Fruit fly (Drosophila melanogaster) whole organism, embryonic: ENCODE measurements around the gene Yif1.

Source experiments
- Abd-B ChIP-seq: fragments of 200-800 bp; sonication (Bioruptor generic); optimal IDR thresholded peaks from 2 replicates; lab custom pipeline; 2018; ENCODE audit warnings: missing biosample characterization, mild to moderate bottlenecking, missing genetic modification characterization, moderate library complexity
- Atf3 ChIP-seq: fragments of 200-800 bp; sonication (Bioruptor generic); optimal IDR thresholded peaks from 3 replicates; lab custom pipeline; 2016; ENCODE audit warnings: missing biosample characterization, missing genetic modification characterization
- BEAF-32 ChIP-seq: fragments of 200-800 bp; sonication (Bioruptor generic); optimal IDR thresholded peaks from 3 replicates; lab custom pipeline; 2017; ENCODE audit warnings: missing biosample characterization, missing genetic modification characterization, mild to moderate bottlenecking, moderate library complexity, missing genetic modification reagents
- C15 ChIP-seq: fragments of 200-800 bp; sonication (Bioruptor generic); IDR thresholded peaks from 3 replicates; pipeline ENCODE4 v1.3.6; 2022; ENCODE audit warnings: missing biosample characterization, missing genetic modification characterization
- CG11456 ChIP-seq: fragments of 200-800 bp; sonication (Bioruptor generic); IDR thresholded peaks from 3 replicates; pipeline ENCODE4 v1.3.6; 2022; ENCODE audit warnings: missing biosample characterization, missing genetic modification characterization
- CG12391 ChIP-seq: fragments of 200-800 bp; sonication (Bioruptor generic); optimal IDR thresholded peaks from 3 replicates; lab custom pipeline; 2018; ENCODE audit warnings: missing biosample characterization, mild to moderate bottlenecking, missing genetic modification characterization, moderate library complexity
- CG14050 ChIP-seq: fragments of 200-800 bp; sonication (Bioruptor generic); IDR thresholded peaks from 3 replicates; pipeline ENCODE4 v1.3.6; 2022; ENCODE audit warnings: missing biosample characterization, missing genetic modification characterization
- CG14860 ChIP-seq: fragments of 200-800 bp; sonication (Bioruptor generic); IDR thresholded peaks from 3 replicates; pipeline ENCODE4 v1.3.6; 2022; ENCODE audit warnings: missing biosample characterization, missing genetic modification characterization; ENCODE audit not compliant: partially characterized antibody
- CG18764 ChIP-seq: fragments of 200-800 bp; sonication (Bioruptor generic); optimal IDR thresholded peaks from 3 replicates; lab custom pipeline; 2016; ENCODE audit warnings: missing biosample characterization, missing genetic modification characterization
- CG2202 ChIP-seq: fragments of 200-800 bp; sonication (Bioruptor generic); optimal IDR thresholded peaks from 2 replicates; lab custom pipeline; 2018; ENCODE audit warnings: missing biosample characterization, mild to moderate bottlenecking, missing genetic modification characterization
- CG30020 ChIP-seq: fragments of 200-800 bp; optimal IDR thresholded peaks from 2 replicates; lab custom pipeline; 2019; ENCODE audit warnings: missing biosample characterization, mild to moderate bottlenecking, missing genetic modification characterization, moderate library complexity
- CG30403 ChIP-seq: fragments of 200-800 bp; sonication (Bioruptor generic); optimal IDR thresholded peaks from 3 replicates; lab custom pipeline; 2016; ENCODE audit warnings: missing biosample characterization, missing genetic modification characterization
- CG3838 ChIP-seq: fragments of 200-800 bp; sonication (Bioruptor generic); optimal IDR thresholded peaks from 3 replicates; lab custom pipeline; 2016; ENCODE audit warnings: missing biosample characterization, missing genetic modification characterization
- CG5953 ChIP-seq: fragments of 200-800 bp; sonication (Bioruptor generic); IDR thresholded peaks from 2 replicates; pipeline ENCODE4 v1.3.6; 2022; ENCODE audit warnings: missing biosample characterization, missing genetic modification characterization
- CG6254 ChIP-seq: fragments of 200-800 bp; sonication (Bioruptor generic); optimal IDR thresholded peaks from 3 replicates; lab custom pipeline; 2017; ENCODE audit warnings: mild to moderate bottlenecking, missing biosample characterization, missing genetic modification reagents, missing genetic modification characterization
- CG6765 ChIP-seq: fragments of 200-800 bp; sonication (Bioruptor generic); optimal IDR thresholded peaks from 3 replicates; lab custom pipeline; 2017; ENCODE audit warnings: missing biosample characterization, mild to moderate bottlenecking, missing genetic modification characterization
- CG7745 ChIP-seq: fragments of 200-800 bp; sonication (Bioruptor generic); optimal IDR thresholded peaks from 2 replicates; lab custom pipeline; 2018; ENCODE audit warnings: missing biosample characterization, mild to moderate bottlenecking, missing genetic modification characterization, moderate library complexity
- CG7839 ChIP-seq: fragments of 200-800 bp; sonication (Bioruptor generic); optimal IDR thresholded peaks from 3 replicates; lab custom pipeline; 2018; ENCODE audit warnings: missing biosample characterization, mild to moderate bottlenecking, missing genetic modification characterization, moderate library complexity
- CG8359 ChIP-seq: fragments of 200-800 bp; sonication (Bioruptor generic); optimal IDR thresholded peaks from 2 replicates; lab custom pipeline; 2017; ENCODE audit warnings: missing biosample characterization, mild to moderate bottlenecking, missing genetic modification characterization, borderline replicate concordance
- CG8478 ChIP-seq: fragments of >200 bp; optimal IDR thresholded peaks from 2 replicates; lab custom pipeline; 2018
- CG8765 ChIP-seq: fragments of 200-800 bp; sonication (Bioruptor generic); IDR thresholded peaks from 2 replicates; pipeline ENCODE4 v1.3.6; 2022; ENCODE audit warnings: missing biosample characterization, missing genetic modification characterization
- CG8944 ChIP-seq: fragments of 200-800 bp; sonication (Bioruptor generic); optimal IDR thresholded peaks from 3 replicates; lab custom pipeline; 2016; ENCODE audit warnings: missing biosample characterization, missing genetic modification characterization
- E2f1 ChIP-seq: fragments of 200-800 bp; sonication (Bioruptor generic); IDR thresholded peaks from 2 replicates; pipeline ENCODE4 v1.3.6; 2022; ENCODE audit warnings: missing biosample characterization, missing genetic modification characterization
- E2f2 ChIP-seq: fragments of 200-800 bp; sonication (Bioruptor generic); IDR thresholded peaks from 2 replicates; pipeline ENCODE4 v1.3.6; 2022; ENCODE audit warnings: missing biosample characterization, missing genetic modification characterization
- Lim3 ChIP-seq: fragments of 200-800 bp; sonication (Bioruptor generic); IDR thresholded peaks from 2 replicates; pipeline ENCODE4 v1.3.6; 2022; ENCODE audit warnings: missing biosample characterization, missing genetic modification characterization
- Mad ChIP-seq: fragments of 200-800 bp; sonication (Bioruptor generic); optimal IDR thresholded peaks from 2 replicates; lab custom pipeline; 2016; ENCODE audit warnings: missing biosample characterization, missing genetic modification characterization
- NC2α ChIP-seq: fragments of 200-800 bp; sonication (Bioruptor generic); optimal IDR thresholded peaks from 2 replicates; lab custom pipeline; 2016; ENCODE audit warnings: missing biosample characterization, missing genetic modification characterization
- Nf-YA ChIP-seq: fragments of 200-800 bp; sonication (Bioruptor generic); IDR thresholded peaks from 2 replicates; pipeline ENCODE4 v1.3.6; 2022; ENCODE audit warnings: missing biosample characterization, missing genetic modification characterization
- Nf-YB ChIP-seq: fragments of 200-800 bp; sonication (Bioruptor generic); optimal IDR thresholded peaks from 3 replicates; lab custom pipeline; 2019; ENCODE audit warnings: missing biosample characterization, mild to moderate bottlenecking, missing genetic modification characterization, moderate library complexity
- Oli ChIP-seq: fragments of 200-800 bp; sonication (Bioruptor generic); optimal IDR thresholded peaks from 2 replicates; lab custom pipeline; 2018; ENCODE audit warnings: missing biosample characterization, mild to moderate bottlenecking, missing genetic modification characterization, moderate library complexity
- ab ChIP-seq: fragments of 200-800 bp; sonication (Bioruptor generic); optimal IDR thresholded peaks from 2 replicates; lab custom pipeline; 2016; ENCODE audit warnings: missing biosample characterization, missing genetic modification characterization
- ac ChIP-seq: fragments of 200-800 bp; sonication (Bioruptor generic); optimal IDR thresholded peaks from 3 replicates; lab custom pipeline; 2017; ENCODE audit warnings: missing biosample characterization, mild to moderate bottlenecking, missing genetic modification characterization
- ara ChIP-seq: fragments of 200-800 bp; sonication (Bioruptor generic); IDR thresholded peaks from 2 replicates; pipeline ENCODE4 v1.3.6; 2022; ENCODE audit warnings: missing biosample characterization, missing genetic modification characterization
- bbx ChIP-seq: fragments of 200-800 bp; sonication (Bioruptor generic); IDR thresholded peaks from 2 replicates; pipeline ENCODE4 v1.3.6; 2022; ENCODE audit warnings: missing biosample characterization, missing genetic modification characterization; ENCODE audit not compliant: partially characterized antibody
- cad ChIP-seq: fragments of >200 bp; optimal IDR thresholded peaks from 2 replicates; lab custom pipeline; 2017; ENCODE audit warnings: missing biosample characterization, missing genetic modification characterization
- dm ChIP-seq: fragments of 200-800 bp; sonication (Bioruptor generic); optimal IDR thresholded peaks from 3 replicates; lab custom pipeline; 2016; ENCODE audit warnings: missing biosample characterization, missing genetic modification characterization
- eve ChIP-seq, 2 experiments: fragments of >200 bp; optimal IDR thresholded peaks; 2 replicates each; lab custom pipeline; 2017; ENCODE audit warnings: missing biosample characterization in 2 of 2, missing genetic modification characterization in 2 of 2
- exex ChIP-seq: fragments of 200-800 bp; sonication (Bioruptor generic); optimal IDR thresholded peaks from 4 replicates; lab custom pipeline; 2018; ENCODE audit warnings: missing biosample characterization, mild to moderate bottlenecking, missing genetic modification characterization, moderate library complexity
- fd64A ChIP-seq: fragments of 200-800 bp; sonication (Bioruptor generic); optimal IDR thresholded peaks from 3 replicates; lab custom pipeline; 2018; ENCODE audit warnings: missing biosample characterization, mild to moderate bottlenecking, missing genetic modification characterization
- her ChIP-seq: fragments of 200-800 bp; sonication (Bioruptor generic); optimal IDR thresholded peaks from 2 replicates; lab custom pipeline; 2016; ENCODE audit warnings: missing biosample characterization, missing genetic modification characterization
- jing ChIP-seq: fragments of 200-800 bp; sonication (Bioruptor generic); optimal IDR thresholded peaks from 2 replicates; lab custom pipeline; 2018; ENCODE audit warnings: missing biosample characterization, mild to moderate bottlenecking, missing genetic modification characterization
- klu ChIP-seq: fragments of 200-800 bp; sonication (Bioruptor generic); IDR thresholded peaks from 2 replicates; pipeline ENCODE4 v1.3.6; 2022; ENCODE audit warnings: missing biosample characterization, missing genetic modification characterization
- lov ChIP-seq, 2 experiments: fragments of 200-800 bp in 1 of 2; fragments of >200 bp in 1 of 2; sonication (Bioruptor generic) in 1 of 2; IDR thresholded peaks in 1 of 2; optimal IDR thresholded peaks in 1 of 2; 2 replicates in 1 of 2; 3 replicates in 1 of 2; pipeline versions ENCODE4 v1.3.6 to Lab custom; 2017 to 2022; ENCODE audit warnings: missing biosample characterization in 1 of 2, missing genetic modification characterization in 1 of 2
- nerfin-1 ChIP-seq: fragments of 200-800 bp; sonication (Bioruptor generic); optimal IDR thresholded peaks from 3 replicates; lab custom pipeline; 2019; ENCODE audit warnings: missing biosample characterization, mild to moderate bottlenecking, missing genetic modification characterization, moderate library complexity
- peb ChIP-seq: fragments of 200-800 bp; sonication (Bioruptor generic); IDR thresholded peaks from 2 replicates; pipeline ENCODE4 v1.3.6; 2022; ENCODE audit warnings: missing biosample characterization, missing genetic modification characterization
- pho ChIP-seq: fragments of 200-800 bp; sonication (Bioruptor generic); optimal IDR thresholded peaks from 2 replicates; lab custom pipeline; 2016; ENCODE audit warnings: missing biosample characterization, missing genetic modification characterization
- ro ChIP-seq: fragments of 200-800 bp; sonication (Bioruptor generic); IDR thresholded peaks from 2 replicates; pipeline ENCODE4 v1.3.6; 2022; ENCODE audit warnings: missing biosample characterization, missing genetic modification characterization
- shn ChIP-seq: fragments of 200-800 bp; sonication (Bioruptor generic); optimal IDR thresholded peaks from 3 replicates; lab custom pipeline; 2016; ENCODE audit warnings: missing biosample characterization, missing genetic modification characterization
- tio ChIP-seq: fragments of 200-800 bp; sonication (Bioruptor generic); optimal IDR thresholded peaks from 2 replicates; lab custom pipeline; 2017; ENCODE audit warnings: missing biosample characterization, missing genetic modification characterization, inconsistent platforms
- vnd ChIP-seq: fragments of 200-800 bp; sonication (Bioruptor generic); IDR thresholded peaks from 3 replicates; pipeline ENCODE4 v1.3.6; 2022; ENCODE audit warnings: missing biosample characterization, missing genetic modification characterization; ENCODE audit not compliant: partially characterized antibody
- zf30C ChIP-seq: fragments of 200-800 bp; sonication (Bioruptor generic); optimal IDR thresholded peaks from 3 replicates; lab custom pipeline; 2018; ENCODE audit warnings: missing biosample characterization, mild to moderate bottlenecking, missing genetic modification characterization

Gene Yif1

DNA sequence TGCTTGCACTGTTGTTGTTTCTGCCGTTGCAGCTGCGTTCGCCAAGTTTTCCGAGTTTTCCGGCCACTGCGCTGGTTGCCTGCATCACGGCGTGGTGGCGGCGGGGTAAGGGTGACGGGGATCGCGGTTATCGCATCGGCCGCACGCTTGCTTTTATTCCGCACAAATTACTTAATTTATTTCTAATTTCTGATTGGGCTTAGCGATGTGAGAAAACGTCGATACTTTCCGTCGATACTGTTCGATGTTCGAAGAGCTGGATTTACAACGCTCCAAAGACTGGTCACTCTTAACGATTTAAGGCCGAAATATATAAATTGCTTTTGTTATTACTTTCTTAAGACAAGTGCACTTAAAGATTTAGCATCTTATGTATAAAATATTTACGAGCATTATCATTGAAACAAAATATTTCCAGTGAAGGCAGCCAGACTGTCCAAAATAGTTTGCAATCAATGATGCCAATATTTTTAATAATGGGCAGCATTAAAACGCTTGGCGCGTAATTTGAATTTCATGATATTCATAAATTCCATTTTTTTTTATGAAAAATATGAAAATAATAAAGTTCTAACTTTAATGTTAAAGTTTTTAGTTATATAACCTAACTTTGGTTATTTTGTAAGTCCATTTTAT, 7.4 kb downstream of the Yif1 start, which contains the start of gene CG6420 (continued):
- TF ChIP-seq ab (GFP tag; lab: Kevin White, UChicago) (no peak), ara (no peak), dm (GFP tag; lab: Kevin White, UChicago) (no peak), CG11456 (GFP tag; lab: Robert Waterston, UW) (no peak), CG8944 (GFP tag; lab: Kevin White, UChicago) (no peak), her (no peak), pho (GFP tag; lab: Kevin White, UChicago) (no peak), CG8359 (no peak), exex (no peak), CG7839 (tag; lab: Kevin White, UChicago) (no peak), CG8478 (no peak), CG12391 (tag; lab: Kevin White, UChicago) (peak; percentile 9), nerfin-1 (tag; lab: Kevin White, UChicago) (no peak), E2f2 (peak; percentile 98), zf30C (GFP tag; lab: Kevin White, UChicago) (no peak), C15 (GFP tag; lab: Robert Waterston, UW) (no peak), jing (no peak), lov (optimal IDR thresholded peaks at IDR 0.05; lab: Kevin White, UChicago) (no peak), lov (GFP tag; IDR thresholded peaks at IDR 0.05; lab: Robert Waterston, UW) (no peak), CG6765 (GFP tag; lab: Kevin White, UChicago) (no peak), klu (GFP tag; lab: Robert Waterston, UW) (no peak), CG8765 (GFP tag; lab: Robert Waterston, UW) (no peak), Lim3 (GFP tag; lab: Robert Waterston, UW) (no peak), peb (GFP tag; lab: Robert Waterston, UW) (no peak), fd64A (GFP tag; lab: Kevin White, UChicago) (no peak), cad (no peak), ro (GFP tag; lab: Robert Waterston, UW) (no peak), CG30020 (tag; lab: Kevin White, UChicago) (no peak), BEAF-32 (GFP tag; lab: Kevin White, UChicago) (peak; percentile 84), CG6254 (GFP tag; lab: Kevin White, UChicago) (no peak), Nf-YA (GFP tag; lab: Robert Waterston, UW) (no peak), bbx (GFP tag; lab: Robert Waterston, UW) (peak; percentile 88), CG7745 (peak; percentile 49), CG30403 (GFP tag; lab: Kevin White, UChicago) (no peak), Abd-B (GFP tag; lab: Kevin White, UChicago) (peak; percentile 37), tio (GFP tag; lab: Kevin White, UChicago) (no peak), CG2202 (tag; lab: Kevin White, UChicago) (no peak), eve (GFP tag; optimal IDR thresholded peaks at IDR 0.05; lab: Kevin White, UChicago) (no peak), CG3838 (no peak), E2f1 (GFP tag; lab: Robert Waterston, UW) (no peak), Nf-YB (GFP tag; lab: Kevin White, UChicago) (no peak), NC2α (GFP tag; lab: Kevin White, UChicago) (no peak), Oli (tag; lab: Kevin White, UChicago) (no peak), Atf3 (GFP tag; lab: Kevin White, UChicago) (no peak), CG14860 (GFP tag; lab: Robert Waterston, UW) (peak; percentile 62), shn (GFP tag; lab: Kevin White, UChicago) (no peak), CG14050 (GFP tag; lab: Robert Waterston, UW) (no peak), CG18764 (no peak), vnd (GFP tag; lab: Robert Waterston, UW) (peak; percentile 76), Mad (GFP tag; lab: Kevin White, UChicago) (no peak), ac (no peak), CG5953 (GFP tag; lab: Robert Waterston, UW) (no peak)
